Fruit fly (Drosophila melanogaster) whole organism, embryonic: Measurements from ENCODE around the gene CG5104.

Experiments used
- CG10959 ChIP-seq: fragments of 200-800 bp; sonication (Bioruptor generic); IDR thresholded peaks from 2 replicates; pipeline ENCODE4 v1.3.6; 2022; ENCODE audit warnings: missing biosample characterization, missing genetic modification characterization
- CG10979 ChIP-seq: fragments of 200-800 bp; sonication (Bioruptor generic); optimal IDR thresholded peaks from 2 replicates; lab custom pipeline; 2018; ENCODE audit warnings: missing biosample characterization, mild to moderate bottlenecking, missing genetic modification characterization, moderate library complexity
- CG11560 ChIP-seq: fragments of 200-800 bp; sonication (Bioruptor generic); IDR thresholded peaks from 3 replicates; pipeline ENCODE4 v1.3.6; 2022; ENCODE audit warnings: missing biosample characterization, missing genetic modification characterization
- CG12104 ChIP-seq: fragments of 200-800 bp; sonication (Bioruptor generic); optimal IDR thresholded peaks from 3 replicates; lab custom pipeline; 2016; ENCODE audit warnings: missing biosample characterization, missing genetic modification characterization
- CG12236 ChIP-seq: fragments of 200-800 bp; sonication (Bioruptor generic); optimal IDR thresholded peaks from 2 replicates; lab custom pipeline; 2016; ENCODE audit warnings: missing biosample characterization, missing genetic modification characterization
- CG12299 ChIP-seq: fragments of 200-800 bp; sonication (Bioruptor generic); optimal IDR thresholded peaks from 2 replicates; lab custom pipeline; 2018; ENCODE audit warnings: missing biosample characterization, mild to moderate bottlenecking, missing genetic modification characterization
- CG14050 ChIP-seq: fragments of 200-800 bp; sonication (Bioruptor generic); IDR thresholded peaks from 3 replicates; pipeline ENCODE4 v1.3.6; 2022; ENCODE audit warnings: missing biosample characterization, missing genetic modification characterization
- CG16779 ChIP-seq: fragments of 200-800 bp; sonication (Bioruptor generic); IDR thresholded peaks from 2 replicates; pipeline ENCODE4 v1.3.6; 2022; ENCODE audit warnings: missing biosample characterization, missing genetic modification characterization
- CG16863 ChIP-seq: fragments of 200-800 bp; sonication (Bioruptor generic); optimal IDR thresholded peaks from 3 replicates; lab custom pipeline; 2016; ENCODE audit warnings: missing biosample characterization, missing genetic modification characterization
- CG30403 ChIP-seq: fragments of 200-800 bp; sonication (Bioruptor generic); optimal IDR thresholded peaks from 3 replicates; lab custom pipeline; 2016; ENCODE audit warnings: missing biosample characterization, missing genetic modification characterization
- CG3838 ChIP-seq: fragments of 200-800 bp; sonication (Bioruptor generic); optimal IDR thresholded peaks from 3 replicates; lab custom pipeline; 2016; ENCODE audit warnings: missing biosample characterization, missing genetic modification characterization
- CG4854 ChIP-seq: fragments of 200-800 bp; sonication (Bioruptor generic); optimal IDR thresholded peaks from 2 replicates; lab custom pipeline; 2016; ENCODE audit warnings: missing biosample characterization, missing genetic modification characterization, inconsistent platforms
- CG7271 ChIP-seq: fragments of 200-800 bp; sonication (Bioruptor generic); optimal IDR thresholded peaks from 2 replicates; lab custom pipeline; 2018; ENCODE audit warnings: missing biosample characterization, mild to moderate bottlenecking, missing genetic modification characterization, moderate library complexity
- CG7786 ChIP-seq: fragments of 200-800 bp; sonication (Bioruptor generic); optimal IDR thresholded peaks from 2 replicates; lab custom pipeline; 2016; ENCODE audit warnings: missing biosample characterization, missing genetic modification characterization
- CG7928 ChIP-seq: fragments of 200-800 bp; sonication (Bioruptor generic); optimal IDR thresholded peaks from 2 replicates; lab custom pipeline; 2017; ENCODE audit warnings: missing biosample characterization, mild to moderate bottlenecking, missing genetic modification characterization
- CG8290 ChIP-seq, 3 experiments: fragments of 200-800 bp; sonication (Bioruptor generic); optimal IDR thresholded peaks; 2 replicates each; lab custom pipeline; 2016 to 2019; ENCODE audit warnings: missing biosample characterization in 3 of 3, missing genetic modification characterization in 3 of 3, mild to moderate bottlenecking in 2 of 3, moderate library complexity in 1 of 3
- CG8765 ChIP-seq: fragments of 200-800 bp; sonication (Bioruptor generic); IDR thresholded peaks from 2 replicates; pipeline ENCODE4 v1.3.6; 2022; ENCODE audit warnings: missing biosample characterization, missing genetic modification characterization
- CG9727 ChIP-seq: fragments of 200-800 bp; sonication (Bioruptor generic); optimal IDR thresholded peaks from 3 replicates; lab custom pipeline; 2017; ENCODE audit warnings: missing biosample characterization, mild to moderate bottlenecking, missing genetic modification characterization
- CG9817 ChIP-seq: fragments of 200-800 bp; sonication (Bioruptor generic); optimal IDR thresholded peaks from 2 replicates; lab custom pipeline; 2018; ENCODE audit warnings: missing biosample characterization, mild to moderate bottlenecking, missing genetic modification characterization, moderate library complexity
- Camta ChIP-seq: fragments of 200-800 bp; sonication (Bioruptor generic); optimal IDR thresholded peaks from 2 replicates; lab custom pipeline; 2016; ENCODE audit warnings: missing biosample characterization, missing genetic modification characterization
- Dfd ChIP-seq, 2 experiments: fragments of >200 bp; optimal IDR thresholded peaks; 2 replicates each; lab custom pipeline; 2017; ENCODE audit warnings: missing biosample characterization in 2 of 2, missing genetic modification characterization in 2 of 2
- Dip2 ChIP-seq: fragments of 200-800 bp; sonication (Bioruptor generic); IDR thresholded peaks from 2 replicates; pipeline ENCODE4 v1.3.6; 2022; ENCODE audit warnings: missing biosample characterization, missing genetic modification characterization
- Doc3 ChIP-seq: fragments of 200-800 bp; sonication (Bioruptor generic); IDR thresholded peaks from 3 replicates; pipeline ENCODE4 v1.3.6; 2022; ENCODE audit warnings: missing biosample characterization, missing genetic modification characterization; ENCODE audit not compliant: partially characterized antibody
- Drgx ChIP-seq: fragments of 200-800 bp; sonication (Bioruptor generic); IDR thresholded peaks from 2 replicates; pipeline ENCODE4 v1.3.6; 2022; ENCODE audit warnings: missing biosample characterization, missing genetic modification characterization
- ERR ChIP-seq: fragments of 200-800 bp; sonication (Bioruptor generic); optimal IDR thresholded peaks from 2 replicates; lab custom pipeline; 2016; ENCODE audit warnings: missing biosample characterization, missing genetic modification characterization
- GATAe ChIP-seq: fragments of 200-800 bp; sonication (Bioruptor generic); conservative IDR thresholded peaks from 2 replicates; pipeline ENCODE4 v1.3.6; 2022; ENCODE audit warnings: missing biosample characterization, missing genetic modification characterization
- H15 ChIP-seq: fragments of 200-800 bp; sonication (Bioruptor generic); IDR thresholded peaks from 3 replicates; pipeline ENCODE4 v1.3.6; 2022; ENCODE audit warnings: missing biosample characterization, missing genetic modification characterization
- Hr51 ChIP-seq, 2 experiments: fragments of 200-800 bp; sonication (Bioruptor generic); optimal IDR thresholded peaks; 2 replicates in 1 of 2; 3 replicates in 1 of 2; lab custom pipeline; 2016 to 2018; ENCODE audit warnings: missing biosample characterization in 2 of 2, missing genetic modification characterization in 2 of 2, mild to moderate bottlenecking in 1 of 2, moderate library complexity in 1 of 2
- MBD-R2 ChIP-seq: fragments of 200-800 bp; sonication (Bioruptor generic); IDR thresholded peaks from 2 replicates; pipeline ENCODE4 v1.3.6; 2022; ENCODE audit warnings: missing biosample characterization, missing genetic modification characterization
- Med ChIP-seq: fragments of 200-800 bp; sonication (Bioruptor generic); peaks from one replicate; lab custom pipeline; 2016; ENCODE audit warnings: missing biosample characterization, missing genetic modification characterization, mild to moderate bottlenecking, inconsistent platforms, moderate library complexity
- Mrtf ChIP-seq: fragments of 200-800 bp; sonication (Bioruptor generic); IDR thresholded peaks from 3 replicates; pipeline ENCODE4 v1.3.6; 2022; ENCODE audit warnings: missing biosample characterization, missing genetic modification characterization
- Nf-YC ChIP-seq: fragments of 200-800 bp; optimal IDR thresholded peaks from 3 replicates; lab custom pipeline; 2019; ENCODE audit warnings: missing biosample characterization, mild to moderate bottlenecking, missing genetic modification characterization, moderate library complexity
- Opbp ChIP-seq: fragments of 200-800 bp; sonication (Bioruptor generic); IDR thresholded peaks from 3 replicates; pipeline ENCODE4 v1.3.6; 2022; ENCODE audit warnings: missing biosample characterization, missing genetic modification characterization; ENCODE audit not compliant: partially characterized antibody
- Taf1 ChIP-seq: fragments of 200-800 bp; sonication (Bioruptor generic); IDR thresholded peaks from 2 replicates; pipeline ENCODE4 v1.3.6; 2022; ENCODE audit warnings: missing biosample characterization, missing genetic modification characterization
- Vsx1 ChIP-seq: fragments of 200-800 bp; sonication (Bioruptor generic); optimal IDR thresholded peaks from 2 replicates; lab custom pipeline; 2017; ENCODE audit warnings: missing biosample characterization, mild to moderate bottlenecking, missing genetic modification characterization, missing genetic modification reagents
- ab ChIP-seq: fragments of 200-800 bp; sonication (Bioruptor generic); optimal IDR thresholded peaks from 2 replicates; lab custom pipeline; 2016; ENCODE audit warnings: missing biosample characterization, missing genetic modification characterization
- az2 ChIP-seq: fragments of 200-800 bp; sonication (Bioruptor generic); optimal IDR thresholded peaks from 3 replicates; lab custom pipeline; 2016; ENCODE audit warnings: missing biosample characterization, missing genetic modification characterization
- br ChIP-seq: fragments of >200 bp; optimal IDR thresholded peaks from 2 replicates; lab custom pipeline; 2017
- bsh ChIP-seq, 2 experiments: fragments of 200-800 bp; sonication (Bioruptor generic); optimal IDR thresholded peaks; 2 replicates each; lab custom pipeline; 2017 to 2018; ENCODE audit warnings: mild to moderate bottlenecking in 2 of 2, missing biosample characterization in 2 of 2, missing genetic modification characterization in 2 of 2, moderate library complexity in 1 of 2
- chn ChIP-seq: fragments of 200-800 bp; sonication (Bioruptor generic); optimal IDR thresholded peaks from 2 replicates; lab custom pipeline; 2016; ENCODE audit warnings: missing biosample characterization, missing genetic modification characterization
- dati ChIP-seq: fragments of 200-800 bp; sonication (Bioruptor generic); IDR thresholded peaks from 2 replicates; pipeline ENCODE4 v1.3.6; 2022; ENCODE audit warnings: missing biosample characterization, missing genetic modification characterization
- fu2 ChIP-seq: fragments of 200-800 bp; sonication (Bioruptor generic); optimal IDR thresholded peaks from 2 replicates; lab custom pipeline; 2016; ENCODE audit warnings: missing biosample characterization, missing genetic modification characterization
- h ChIP-seq: fragments of >200 bp; optimal IDR thresholded peaks from 2 replicates; lab custom pipeline; 2017
- jigr1 ChIP-seq: fragments of 200-800 bp; sonication (Bioruptor generic); IDR thresholded peaks from 3 replicates; pipeline ENCODE4 v1.3.6; 2022; ENCODE audit warnings: missing biosample characterization, missing genetic modification characterization
- jing ChIP-seq: fragments of 200-800 bp; sonication (Bioruptor generic); optimal IDR thresholded peaks from 2 replicates; lab custom pipeline; 2018; ENCODE audit warnings: missing biosample characterization, mild to moderate bottlenecking, missing genetic modification characterization
- p53 ChIP-seq: fragments of 200-800 bp; sonication (Bioruptor generic); optimal IDR thresholded peaks from 2 replicates; lab custom pipeline; 2016; ENCODE audit warnings: missing biosample characterization, missing genetic modification characterization
- pan ChIP-seq, 4 experiments: fragments of >200 bp in 3 of 4; fragments of 200-800 bp in 1 of 4; sonication (Bioruptor generic) in 1 of 4; optimal IDR thresholded peaks in 3 of 4; IDR thresholded peaks in 1 of 4; 2 replicates each; pipeline versions ENCODE4 v1.3.6 to Lab custom; 2017 to 2022; ENCODE audit warnings: missing biosample characterization in 2 of 4, missing genetic modification characterization in 2 of 4, mixed read lengths in 1 of 4
- salm ChIP-seq: fragments of 200-800 bp; sonication (Bioruptor generic); optimal IDR thresholded peaks from 2 replicates; lab custom pipeline; 2018; ENCODE audit warnings: missing biosample characterization, mild to moderate bottlenecking, missing genetic modification characterization
- sima ChIP-seq: fragments of 200-800 bp; sonication (Bioruptor generic); optimal IDR thresholded peaks from 2 replicates; lab custom pipeline; 2016; ENCODE audit warnings: missing biosample characterization, missing genetic modification characterization
- sug ChIP-seq: fragments of 200-800 bp; optimal IDR thresholded peaks from 2 replicates; lab custom pipeline; 2019; ENCODE audit warnings: missing biosample characterization, mild to moderate bottlenecking, missing genetic modification characterization, moderate library complexity
- vvl ChIP-seq: fragments of 200-800 bp; sonication (Bioruptor generic); IDR thresholded peaks from 2 replicates; pipeline ENCODE4 v1.3.6; 2022; ENCODE audit warnings: missing biosample characterization, missing genetic modification characterization
- zen ChIP-seq: fragments of 200-800 bp; sonication (Bioruptor generic); optimal IDR thresholded peaks from 3 replicates; lab custom pipeline; 2018; ENCODE audit warnings: missing biosample characterization, mild to moderate bottlenecking, missing genetic modification characterization, moderate library complexity

CG5104 gene

dm6 chr3L:20474789-20475208 is 46.0 kb upstream of the CG5104 start (continued):
- TF ChIP-seq Dip2 (GFP tag; lab: Robert Waterston, UW): no peak
- peak; percentile 81 for TF ChIP-seq Nf-YC (tag; lab: Kevin White, UChicago)
- TF ChIP-seq sug (tag; lab: Kevin White, UChicago): peak; percentile 86
- TF ChIP-seq h: no peak
- TF ChIP-seq Taf1 (GFP tag; lab: Robert Waterston, UW): no peak
- TF ChIP-seq p53 (GFP tag; lab: Kevin White, UChicago): peak; percentile 64
- TF ChIP-seq jigr1 (GFP tag; lab: Robert Waterston, UW): no peak
- no peak for TF ChIP-seq GATAe (GFP tag; lab: Robert Waterston, UW)
- peak; percentile 60 for TF ChIP-seq CG7928 (GFP tag; lab: Kevin White, UChicago)
- TF ChIP-seq Opbp (GFP tag; lab: Robert Waterston, UW): no peak
- peak; percentile 63 for TF ChIP-seq CG8290 (GFP tag; optimal IDR thresholded peaks at IDR 0.05; lab: Kevin White, UChicago)
- TF ChIP-seq CG8290 (tag; optimal IDR thresholded peaks at IDR 0.05; lab: Kevin White, UChicago): peak; percentile 40 to 95
- peak; percentile 60 for TF ChIP-seq ERR
- peak; percentile 41 for TF ChIP-seq CG7271
- no peak for TF ChIP-seq H15 (GFP tag; lab: Robert Waterston, UW)
- TF ChIP-seq CG12104: peak; percentile 79
- TF ChIP-seq fu2 (GFP tag; lab: Kevin White, UChicago): peak; percentile 88
- no peak for TF ChIP-seq Doc3 (GFP tag; lab: Robert Waterston, UW)
- TF ChIP-seq Camta (GFP tag; lab: Kevin White, UChicago): peak; percentile 84
- peak; percentile 92 for TF ChIP-seq CG30403 (GFP tag; lab: Kevin White, UChicago)
- TF ChIP-seq CG16779 (GFP tag; lab: Robert Waterston, UW): no peak
- TF ChIP-seq dati (GFP tag; lab: Robert Waterston, UW): no peak
- peak; percentile 75 for TF ChIP-seq CG12299 (tag; lab: Kevin White, UChicago)
- TF ChIP-seq Dfd (GFP tag; optimal IDR thresholded peaks at IDR 0.05; lab: Kevin White, UChicago): no peak
- TF ChIP-seq chn (GFP tag; lab: Kevin White, UChicago): peak; percentile 87
- no peak for TF ChIP-seq vvl (GFP tag; lab: Robert Waterston, UW)
- peak; percentile 98 for TF ChIP-seq Med
- peak; percentile 53 for TF ChIP-seq ab
- peak; percentile 37 for TF ChIP-seq salm (tag; lab: Kevin White, UChicago)
- TF ChIP-seq CG7786: peak; percentile 84
- TF ChIP-seq jing (GFP tag; lab: Kevin White, UChicago): peak; percentile 56
- peak; percentile 77 for TF ChIP-seq zen (tag; lab: Kevin White, UChicago)
- TF ChIP-seq CG14050 (GFP tag; lab: Robert Waterston, UW): no peak
- no peak for TF ChIP-seq CG3838 (GFP tag; lab: Kevin White, UChicago)
- peak in 1 of 2 experiments; percentile 79 for TF ChIP-seq bsh (GFP tag; optimal IDR thresholded peaks at IDR 0.05; lab: Kevin White, UChicago)
- TF ChIP-seq pan (optimal IDR thresholded peaks at IDR 0.05; lab: Kevin White, UChicago): no peak
- TF ChIP-seq pan (GFP tag; optimal IDR thresholded peaks at IDR 0.05 in 1 of 2, IDR thresholded peaks at IDR 0.05 in 1 of 2): no peak
- peak; percentile 87 to 92 for TF ChIP-seq Hr51 (GFP tag; optimal IDR thresholded peaks at IDR 0.05; lab: Kevin White, UChicago)
- peak; percentile 83 for TF ChIP-seq CG16863
- peak; percentile 68 for TF ChIP-seq CG12236
- peak; percentile 80 for TF ChIP-seq CG4854 (GFP tag; lab: Kevin White, UChicago)
- peak; percentile 89 for TF ChIP-seq CG9817 (tag; lab: Kevin White, UChicago)
- TF ChIP-seq Vsx1 (GFP tag; lab: Kevin White, UChicago): peak; percentile 53
- no peak for TF ChIP-seq MBD-R2 (GFP tag; lab: Robert Waterston, UW)
- TF ChIP-seq CG10979 (tag; lab: Kevin White, UChicago): peak; percentile 71
- TF ChIP-seq Mrtf (GFP tag; lab: Robert Waterston, UW): no peak
- no peak for TF ChIP-seq Drgx (GFP tag; lab: Robert Waterston, UW)
- no peak for TF ChIP-seq CG11560 (tag; lab: Robert Waterston, UW)
- TF ChIP-seq sima (GFP tag; lab: Kevin White, UChicago): peak; percentile 59
- TF ChIP-seq az2: peak; percentile 90
- TF ChIP-seq CG9727 (GFP tag; lab: Kevin White, UChicago): peak; percentile 83
- no peak for TF ChIP-seq br (lab: Kevin White, UChicago)
- TF ChIP-seq CG8765 (GFP tag; lab: Robert Waterston, UW): no peak
- no peak for TF ChIP-seq CG10959 (GFP tag; lab: Robert Waterston, UW)
